Worm (Caenorhabditis elegans): ENCODE results near the gene F56A8.3.

DNA sequence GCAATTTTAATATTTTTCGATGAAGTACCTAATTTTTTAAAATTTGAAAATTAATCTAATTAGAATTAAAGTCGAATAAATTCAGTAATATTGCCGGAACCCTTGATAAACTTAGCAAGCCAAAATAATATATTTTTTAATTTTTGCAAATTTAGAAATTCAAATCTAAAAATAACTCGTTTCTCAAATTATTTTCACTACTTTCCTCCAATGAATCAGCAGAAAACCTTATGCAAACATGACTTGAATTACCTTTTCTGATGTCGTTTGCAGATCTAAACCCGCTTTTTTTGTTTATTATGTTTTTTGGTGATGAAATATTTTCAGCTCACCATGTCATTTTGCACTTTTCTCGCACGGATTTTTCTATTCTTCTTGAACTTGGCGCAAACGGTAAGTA, 44.3 kb upstream of the F56A8.3 start, which contains the start of gene tsp-3:
- TF ChIP-seq nhr-12 (tag; optimal IDR thresholded peaks at IDR 0.05) (no peak), nhr-11 (tag; optimal IDR thresholded peaks at IDR 0.05) (no peak), ztf-4 (tag; optimal IDR thresholded peaks at IDR 0.05) (no peak), ceh-28 (tag; optimal IDR thresholded peaks at IDR 0.05) (no peak), nhr-76 (tag; optimal IDR thresholded peaks at IDR 0.05) (no peak), nhr-28 (tag; optimal IDR thresholded peaks at IDR 0.05) (no peak), nhr-25 (tag; optimal IDR thresholded peaks at IDR 0.05) (no peak), ceh-82 (tag; optimal IDR thresholded peaks at IDR 0.05) (no peak), egl-27 (tag; optimal IDR thresholded peaks at IDR 0.05) (no peak), ZK546.5 (tag; optimal IDR thresholded peaks at IDR 0.05) (no peak)

Measured in whole organism, L3 larva.